Fruit fly (Drosophila melanogaster) whole organism, embryonic: ENCODE measurements around the gene CG5160.

Experiments used
- ATbp ChIP-seq: fragments of 200-800 bp; sonication (Bioruptor generic); optimal IDR thresholded peaks from 2 replicates; lab custom pipeline; 2017; ENCODE audit warnings: missing biosample characterization, mild to moderate bottlenecking, missing genetic modification characterization, missing genetic modification reagents
- Abd-B ChIP-seq: fragments of 200-800 bp; sonication (Bioruptor generic); optimal IDR thresholded peaks from 2 replicates; lab custom pipeline; 2018; ENCODE audit warnings: missing biosample characterization, mild to moderate bottlenecking, missing genetic modification characterization, moderate library complexity
- Asciz ChIP-seq: fragments of 200-800 bp; sonication (Bioruptor generic); optimal IDR thresholded peaks from 2 replicates; lab custom pipeline; 2017; ENCODE audit warnings: missing biosample characterization, mild to moderate bottlenecking, missing genetic modification characterization, missing genetic modification reagents
- CG10462 ChIP-seq: fragments of 200-800 bp; sonication (Bioruptor generic); optimal IDR thresholded peaks from 2 replicates; lab custom pipeline; 2016; ENCODE audit warnings: missing biosample characterization, missing genetic modification characterization
- CG10543 ChIP-seq: fragments of 200-800 bp; sonication (Bioruptor generic); optimal IDR thresholded peaks from 3 replicates; lab custom pipeline; 2017; ENCODE audit warnings: missing biosample characterization, mild to moderate bottlenecking, missing genetic modification characterization, moderate library complexity
- CG12071 ChIP-seq: fragments of 200-800 bp; sonication (Bioruptor generic); optimal IDR thresholded peaks from 3 replicates; lab custom pipeline; 2018; ENCODE audit warnings: missing biosample characterization, mild to moderate bottlenecking, missing genetic modification characterization
- CG1233 ChIP-seq: fragments of 200-800 bp; sonication (Bioruptor generic); optimal IDR thresholded peaks from 4 replicates; lab custom pipeline; 2018; ENCODE audit warnings: missing biosample characterization, mild to moderate bottlenecking, missing genetic modification characterization
- CG14860 ChIP-seq: fragments of 200-800 bp; sonication (Bioruptor generic); IDR thresholded peaks from 3 replicates; pipeline ENCODE4 v1.3.6; 2022; ENCODE audit warnings: missing biosample characterization, missing genetic modification characterization; ENCODE audit not compliant: partially characterized antibody
- CG15696 ChIP-seq: fragments of 200-800 bp; sonication (Bioruptor generic); optimal IDR thresholded peaks from 2 replicates; lab custom pipeline; 2019; ENCODE audit warnings: missing biosample characterization, mild to moderate bottlenecking, missing genetic modification characterization, moderate library complexity
- CG16863 ChIP-seq: fragments of 200-800 bp; sonication (Bioruptor generic); optimal IDR thresholded peaks from 3 replicates; lab custom pipeline; 2016; ENCODE audit warnings: missing biosample characterization, missing genetic modification characterization
- CG17385 ChIP-seq: fragments of 200-800 bp; sonication (Bioruptor generic); optimal IDR thresholded peaks from 3 replicates; lab custom pipeline; 2018; ENCODE audit warnings: missing biosample characterization, mild to moderate bottlenecking, missing genetic modification characterization
- CG17829 ChIP-seq: fragments of 200-800 bp; optimal IDR thresholded peaks from 2 replicates; lab custom pipeline; 2019; ENCODE audit warnings: missing biosample characterization, mild to moderate bottlenecking, missing genetic modification characterization, moderate library complexity
- CG2875 ChIP-seq: fragments of 200-800 bp; sonication (Bioruptor generic); optimal IDR thresholded peaks from 2 replicates; lab custom pipeline; 2017; ENCODE audit warnings: missing biosample characterization, mild to moderate bottlenecking, missing genetic modification characterization, missing genetic modification reagents
- CG31224 ChIP-seq: fragments of 200-800 bp; sonication (Bioruptor generic); IDR thresholded peaks from 2 replicates; pipeline ENCODE4 v1.3.6; 2022; ENCODE audit warnings: missing biosample characterization, missing genetic modification characterization
- CG33557 ChIP-seq: fragments of 200-800 bp; sonication (Bioruptor generic); optimal IDR thresholded peaks from 2 replicates; lab custom pipeline; 2019; ENCODE audit warnings: missing biosample characterization, mild to moderate bottlenecking, missing genetic modification characterization, moderate library complexity
- CG3726 ChIP-seq: fragments of 200-800 bp; sonication (Bioruptor generic); IDR thresholded peaks from 3 replicates; pipeline ENCODE4, ENCODE4 v1.3.6; 2022; ENCODE audit warnings: missing biosample characterization, missing genetic modification characterization
- CG3838 ChIP-seq: fragments of 200-800 bp; sonication (Bioruptor generic); optimal IDR thresholded peaks from 3 replicates; lab custom pipeline; 2016; ENCODE audit warnings: missing biosample characterization, missing genetic modification characterization
- CG42726 ChIP-seq: fragments of 200-800 bp; sonication (Bioruptor generic); IDR thresholded peaks from 2 replicates; pipeline ENCODE4 v1.3.6; 2022; ENCODE audit warnings: missing biosample characterization, missing genetic modification characterization; ENCODE audit not compliant: partially characterized antibody
- CG4328 ChIP-seq: fragments of 200-800 bp; sonication (Bioruptor generic); optimal IDR thresholded peaks from 3 replicates; lab custom pipeline; 2017; ENCODE audit warnings: missing biosample characterization, missing genetic modification reagents, missing genetic modification characterization
- CG4424 ChIP-seq: fragments of 200-800 bp; sonication (Bioruptor generic); optimal IDR thresholded peaks from 3 replicates; lab custom pipeline; 2016; ENCODE audit warnings: missing biosample characterization, missing genetic modification characterization
- CG6175 ChIP-seq: fragments of 200-800 bp; sonication (Bioruptor generic); IDR thresholded peaks from 3 replicates; pipeline ENCODE4 v1.3.6; 2022; ENCODE audit warnings: missing biosample characterization, missing genetic modification characterization
- CG9876 ChIP-seq: fragments of 200-800 bp; sonication (Bioruptor generic); optimal IDR thresholded peaks from 2 replicates; lab custom pipeline; 2016; ENCODE audit warnings: missing biosample characterization, missing genetic modification characterization
- Dad ChIP-seq: fragments of 200-800 bp; sonication (Bioruptor generic); optimal IDR thresholded peaks from 3 replicates; lab custom pipeline; 2016; ENCODE audit warnings: missing biosample characterization, missing genetic modification characterization
- Dbx ChIP-seq: fragments of 200-800 bp; sonication (Bioruptor generic); IDR thresholded peaks from 3 replicates; pipeline ENCODE4 v1.3.6; 2022; ENCODE audit warnings: missing biosample characterization, missing genetic modification characterization
- H2.0 ChIP-seq: fragments of 200-800 bp; sonication (Bioruptor generic); IDR thresholded peaks from 2 replicates; pipeline ENCODE4 v1.3.6; 2022; ENCODE audit warnings: missing biosample characterization, missing genetic modification characterization
- NC2α ChIP-seq: fragments of 200-800 bp; sonication (Bioruptor generic); optimal IDR thresholded peaks from 2 replicates; lab custom pipeline; 2016; ENCODE audit warnings: missing biosample characterization, missing genetic modification characterization
- Optix ChIP-seq: fragments of 200-800 bp; sonication (Bioruptor generic); IDR thresholded peaks from 3 replicates; pipeline ENCODE4 v1.3.6; 2022; ENCODE audit warnings: missing biosample characterization, missing genetic modification characterization
- Poxn ChIP-seq: fragments of 200-800 bp; sonication (Bioruptor generic); IDR thresholded peaks from 2 replicates; pipeline ENCODE4 v1.3.6; 2022; ENCODE audit warnings: missing biosample characterization, missing genetic modification characterization
- Sox102F ChIP-seq: fragments of 200-800 bp; sonication (Bioruptor generic); optimal IDR thresholded peaks from 2 replicates; lab custom pipeline; 2018; ENCODE audit warnings: missing biosample characterization, mild to moderate bottlenecking, missing genetic modification characterization, moderate library complexity
- al ChIP-seq: fragments of 200-800 bp; sonication (Bioruptor generic); IDR thresholded peaks from 2 replicates; pipeline ENCODE4 v1.3.6; 2022; ENCODE audit warnings: missing biosample characterization, missing genetic modification characterization
- chinmo ChIP-seq: fragments of 200-800 bp; sonication (Bioruptor generic); IDR thresholded peaks from 4 replicates; pipeline ENCODE4 v1.3.6; 2022; ENCODE audit warnings: missing biosample characterization, missing genetic modification characterization; ENCODE audit not compliant: partially characterized antibody
- dan ChIP-seq: fragments of 200-800 bp; sonication (Bioruptor generic); IDR thresholded peaks from 2 replicates; pipeline ENCODE4 v1.3.6; 2022; ENCODE audit warnings: missing biosample characterization, missing genetic modification characterization
- dati ChIP-seq: fragments of 200-800 bp; sonication (Bioruptor generic); IDR thresholded peaks from 2 replicates; pipeline ENCODE4 v1.3.6; 2022; ENCODE audit warnings: missing biosample characterization, missing genetic modification characterization
- dm ChIP-seq: fragments of 200-800 bp; sonication (Bioruptor generic); optimal IDR thresholded peaks from 3 replicates; lab custom pipeline; 2016; ENCODE audit warnings: missing biosample characterization, missing genetic modification characterization
- eve ChIP-seq, 2 experiments: fragments of >200 bp; optimal IDR thresholded peaks; 2 replicates each; lab custom pipeline; 2017; ENCODE audit warnings: missing biosample characterization in 2 of 2, missing genetic modification characterization in 2 of 2
- gce ChIP-seq: fragments of 200-800 bp; sonication (Bioruptor generic); IDR thresholded peaks from 3 replicates; pipeline ENCODE4 v1.3.6; 2022; ENCODE audit warnings: missing biosample characterization, missing genetic modification characterization
- klu ChIP-seq: fragments of 200-800 bp; sonication (Bioruptor generic); IDR thresholded peaks from 2 replicates; pipeline ENCODE4 v1.3.6; 2022; ENCODE audit warnings: missing biosample characterization, missing genetic modification characterization
- lab ChIP-seq: fragments of 200-800 bp; sonication (Bioruptor generic); optimal IDR thresholded peaks from 3 replicates; lab custom pipeline; 2017; ENCODE audit warnings: missing biosample characterization, missing genetic modification characterization, mild to moderate bottlenecking, moderate library complexity, missing genetic modification reagents
- nmo ChIP-seq: fragments of 200-800 bp; sonication (Bioruptor generic); optimal IDR thresholded peaks from 2 replicates; lab custom pipeline; 2018; ENCODE audit warnings: missing biosample characterization, mild to moderate bottlenecking, missing genetic modification characterization, moderate library complexity
- pros ChIP-seq: fragments of 200-800 bp; sonication (Bioruptor generic); optimal IDR thresholded peaks from 3 replicates; lab custom pipeline; 2019; ENCODE audit warnings: missing biosample characterization, mild to moderate bottlenecking, missing genetic modification characterization, moderate library complexity
- salm ChIP-seq: fragments of 200-800 bp; sonication (Bioruptor generic); optimal IDR thresholded peaks from 2 replicates; lab custom pipeline; 2018; ENCODE audit warnings: missing biosample characterization, mild to moderate bottlenecking, missing genetic modification characterization
- scrt ChIP-seq: fragments of 200-800 bp; sonication (Bioruptor generic); optimal IDR thresholded peaks from 2 replicates; lab custom pipeline; 2018; ENCODE audit warnings: missing biosample characterization, mild to moderate bottlenecking, missing genetic modification characterization, moderate library complexity
- sima ChIP-seq: fragments of 200-800 bp; sonication (Bioruptor generic); optimal IDR thresholded peaks from 2 replicates; lab custom pipeline; 2016; ENCODE audit warnings: missing biosample characterization, missing genetic modification characterization
- sisA ChIP-seq: fragments of 200-800 bp; sonication (Bioruptor generic); IDR thresholded peaks from 2 replicates; pipeline ENCODE4 v1.3.6; 2022; ENCODE audit warnings: missing biosample characterization, missing genetic modification characterization
- slbo ChIP-seq: fragments of 200-800 bp; sonication (Bioruptor generic); IDR thresholded peaks from 2 replicates; pipeline ENCODE4 v1.3.6; 2022; ENCODE audit warnings: missing biosample characterization, missing genetic modification characterization
- stwl ChIP-seq: fragments of 200-800 bp; sonication (Bioruptor generic); optimal IDR thresholded peaks from 3 replicates; lab custom pipeline; 2018; ENCODE audit warnings: missing biosample characterization, mild to moderate bottlenecking, missing genetic modification characterization, moderate library complexity
- sug ChIP-seq: fragments of 200-800 bp; optimal IDR thresholded peaks from 2 replicates; lab custom pipeline; 2019; ENCODE audit warnings: missing biosample characterization, mild to moderate bottlenecking, missing genetic modification characterization, moderate library complexity
- vnd ChIP-seq: fragments of 200-800 bp; sonication (Bioruptor generic); IDR thresholded peaks from 3 replicates; pipeline ENCODE4 v1.3.6; 2022; ENCODE audit warnings: missing biosample characterization, missing genetic modification characterization; ENCODE audit not compliant: partially characterized antibody
- vvl ChIP-seq: fragments of 200-800 bp; sonication (Bioruptor generic); IDR thresholded peaks from 2 replicates; pipeline ENCODE4 v1.3.6; 2022; ENCODE audit warnings: missing biosample characterization, missing genetic modification characterization
- zfh1 ChIP-seq: fragments of 200-800 bp; sonication (Bioruptor generic); IDR thresholded peaks from 3 replicates; pipeline ENCODE4 v1.3.6; 2022; ENCODE audit warnings: missing biosample characterization, missing genetic modification characterization

CG5160 gene

dm6 chr2L:7396962-7397361 is 1.6 kb downstream of the CG5160 start (continued):
- TF ChIP-seq CG3726 (GFP tag; lab: Robert Waterston, UW): 0 out of 3 replicates have a peak, but pooled peaks have one; percentile 15
- no peak for TF ChIP-seq CG3838 (GFP tag; lab: Kevin White, UChicago)
- TF ChIP-seq CG10543: no peak
- no peak for TF ChIP-seq pros (GFP tag; lab: Kevin White, UChicago)
- TF ChIP-seq CG9876: peak; percentile 5
- no peak for TF ChIP-seq Poxn (GFP tag; lab: Robert Waterston, UW)
- TF ChIP-seq gce (GFP tag; lab: Robert Waterston, UW): 0 out of 3 replicates have a peak, but pooled peaks have one; percentile 57
- peak; percentile 77 for TF ChIP-seq Sox102F (GFP tag; lab: Kevin White, UChicago)
- no peak for TF ChIP-seq sug (tag; lab: Kevin White, UChicago)
- peak; percentile 25 for TF ChIP-seq salm (tag; lab: Kevin White, UChicago)
- TF ChIP-seq CG17829: peak; percentile 46
- TF ChIP-seq lab (GFP tag; lab: Kevin White, UChicago): peak; percentile 89
- no peak for TF ChIP-seq chinmo (GFP tag; lab: Robert Waterston, UW)
- no peak for TF ChIP-seq CG10462
- TF ChIP-seq Asciz (GFP tag; lab: Kevin White, UChicago): peak; percentile 56
- no peak for TF ChIP-seq stwl (tag; lab: Kevin White, UChicago)
- no peak for TF ChIP-seq NC2α (GFP tag; lab: Kevin White, UChicago)
- no peak for TF ChIP-seq dati
- TF ChIP-seq dan (GFP tag; lab: Robert Waterston, UW): no peak
- peak; percentile 58; the same call in 1 of the 2 replicates for TF ChIP-seq klu (GFP tag; lab: Robert Waterston, UW)
- TF ChIP-seq CG4424: peak; percentile 53
- TF ChIP-seq nmo (GFP tag; lab: Kevin White, UChicago): peak; percentile 59
- TF ChIP-seq CG33557 (GFP tag; lab: Kevin White, UChicago): no peak
- TF ChIP-seq sima (GFP tag; lab: Kevin White, UChicago): no peak
- TF ChIP-seq CG31224 (GFP tag; lab: Robert Waterston, UW): peak; percentile 44; the same call in 1 of the 2 replicates
- TF ChIP-seq CG42726 (GFP tag; lab: Robert Waterston, UW): no peak
- peak; percentile 44 for TF ChIP-seq CG1233
- TF ChIP-seq CG14860 (GFP tag; lab: Robert Waterston, UW): no peak
- TF ChIP-seq CG4328 (GFP tag; lab: Kevin White, UChicago): no peak
- no peak for TF ChIP-seq vnd (GFP tag; lab: Robert Waterston, UW)
- TF ChIP-seq Dad: peak; percentile 3
- no peak for TF ChIP-seq dm
- peak; percentile 42 for TF ChIP-seq CG12071
- TF ChIP-seq slbo: peak; percentile 80
- peak; percentile 42 for TF ChIP-seq CG2875 (GFP tag; lab: Kevin White, UChicago)
- no peak for TF ChIP-seq CG16863 (GFP tag; lab: Kevin White, UChicago)
- TF ChIP-seq CG17385 (GFP tag; lab: Kevin White, UChicago): peak; percentile 59
- peak; percentile 75 for TF ChIP-seq H2.0 (GFP tag; lab: Robert Waterston, UW)
- TF ChIP-seq vvl (GFP tag; lab: Robert Waterston, UW): peak; percentile 82
- peak; percentile 64 for TF ChIP-seq al (GFP tag; lab: Robert Waterston, UW)
- TF ChIP-seq Optix (GFP tag; lab: Robert Waterston, UW): 0 out of 3 replicates have a peak, but pooled peaks have one; percentile 9
- TF ChIP-seq CG6175 (GFP tag; lab: Robert Waterston, UW): peak; percentile 67; the same call in 2 of the 3 replicates
- peak; percentile 57; the same call in 1 of the 3 replicates for TF ChIP-seq zfh1
- peak; percentile 50 for TF ChIP-seq ATbp
- no peak for TF ChIP-seq eve (GFP tag; optimal IDR thresholded peaks at IDR 0.05; lab: Kevin White, UChicago)
- peak; percentile 73 for TF ChIP-seq Abd-B (GFP tag; lab: Kevin White, UChicago)
- peak; percentile 48 for TF ChIP-seq scrt (GFP tag; lab: Kevin White, UChicago)
- no peak for TF ChIP-seq CG15696 (tag; lab: Kevin White, UChicago)
- TF ChIP-seq Dbx: 0 out of 3 replicates have a peak, but pooled peaks have one; percentile 38
- TF ChIP-seq sisA: peak; percentile 62
